Fruit fly (Drosophila melanogaster) whole organism, pupa: ENCODE results near the gene CG6067.

Experiments
- CG10348 ChIP-seq: fragments of 200-800 bp; sonication (Bioruptor generic); IDR thresholded peaks from 2 replicates; pipeline ENCODE4 v1.3.6; 2022; ENCODE audit warnings: missing biosample characterization, missing genetic modification characterization
- CG13204 ChIP-seq: fragments of 200-800 bp; sonication (Bioruptor generic); optimal IDR thresholded peaks from 2 replicates; lab custom pipeline; 2018; ENCODE audit warnings: missing biosample characterization, mild to moderate bottlenecking, missing genetic modification characterization, moderate library complexity
- CG14655 ChIP-seq: fragments of 200-800 bp; sonication (Bioruptor generic); optimal IDR thresholded peaks from 3 replicates; lab custom pipeline; 2017; ENCODE audit warnings: mild to moderate bottlenecking, missing biosample characterization, missing genetic modification reagents, missing genetic modification characterization
- CG32121 ChIP-seq: fragments of 200-800 bp; sonication (Bioruptor generic); IDR thresholded peaks from 2 replicates; pipeline ENCODE4 v1.3.6; 2022; ENCODE audit warnings: missing biosample characterization, missing genetic modification characterization
- CG4496 ChIP-seq: fragments of 200-800 bp; sonication (Bioruptor generic); IDR thresholded peaks from 3 replicates; pipeline ENCODE4 v1.3.6; 2022; ENCODE audit warnings: missing biosample characterization, missing genetic modification characterization
- CG8301 ChIP-seq: fragments of 200-800 bp; sonication (Bioruptor generic); optimal IDR thresholded peaks from 2 replicates; lab custom pipeline; 2018; ENCODE audit warnings: missing biosample characterization, mild to moderate bottlenecking, missing genetic modification characterization
- CG9948 ChIP-seq: fragments of 200-800 bp; sonication (Bioruptor generic); optimal IDR thresholded peaks from 2 replicates; lab custom pipeline; 2018; ENCODE audit warnings: missing biosample characterization, mild to moderate bottlenecking, missing genetic modification characterization, moderate library complexity
- D1 ChIP-seq: fragments of 200-800 bp; sonication (Bioruptor generic); optimal IDR thresholded peaks from 2 replicates; lab custom pipeline; 2018; ENCODE audit warnings: missing biosample characterization, mild to moderate bottlenecking, missing genetic modification characterization, moderate library complexity
- EcR ChIP-seq: fragments of 200-800 bp; sonication (Bioruptor generic); optimal IDR thresholded peaks from 3 replicates; lab custom pipeline; 2019; ENCODE audit warnings: missing biosample characterization, missing genetic modification characterization, mild to moderate bottlenecking, moderate library complexity, missing genetic modification reagents
- Ets98B ChIP-seq: fragments of 200-800 bp; sonication (Bioruptor generic); IDR thresholded peaks from 2 replicates; pipeline ENCODE4 v1.3.6; 2022; ENCODE audit warnings: missing biosample characterization, missing genetic modification characterization
- Pif1A ChIP-seq: fragments of 200-800 bp; sonication (Bioruptor generic); optimal IDR thresholded peaks from 3 replicates; lab custom pipeline; 2016; ENCODE audit warnings: missing biosample characterization, missing genetic modification characterization
- Pif1B ChIP-seq: fragments of 200-800 bp; sonication (Bioruptor generic); optimal IDR thresholded peaks from 3 replicates; lab custom pipeline; 2016; ENCODE audit warnings: missing biosample characterization, missing genetic modification characterization
- Snoo ChIP-seq: fragments of 200-800 bp; sonication (Bioruptor generic); optimal IDR thresholded peaks from 3 replicates; lab custom pipeline; 2017; ENCODE audit warnings: missing biosample characterization, mild to moderate bottlenecking, missing genetic modification characterization, inconsistent platforms
- gl ChIP-seq: fragments of 200-800 bp; sonication (Bioruptor generic); optimal IDR thresholded peaks from 2 replicates; lab custom pipeline; 2018; ENCODE audit warnings: missing biosample characterization, mild to moderate bottlenecking, missing genetic modification characterization
- rn ChIP-seq: fragments of 200-800 bp; sonication (Bioruptor generic); IDR thresholded peaks from 2 replicates; pipeline ENCODE4 v1.3.6; 2022; ENCODE audit warnings: missing biosample characterization, missing genetic modification characterization

Gene CG6067

dm6 chrX:6007502-6007901 is 52.1 kb downstream of the CG6067 start:
- TF ChIP-seq D1 (tag; lab: Kevin White, UChicago) (no peak), CG9948 (no peak), Pif1A (GFP tag; lab: Kevin White, UChicago) (no peak), Ets98B (GFP tag; lab: Robert Waterston, UW) (no peak), CG13204 (no peak), Snoo (tag; lab: Kevin White, UChicago) (no peak), CG8301 (tag; lab: Kevin White, UChicago) (no peak), CG4496 (GFP tag; lab: Robert Waterston, UW) (no peak), rn (GFP tag; lab: Robert Waterston, UW) (no peak), Pif1B (GFP tag; lab: Kevin White, UChicago) (no peak), EcR (GFP tag; lab: Kevin White, UChicago) (no peak), CG10348 (no peak), gl (tag; lab: Kevin White, UChicago) (no peak), CG14655 (no peak), CG32121 (no peak)
